Fruit fly (Drosophila melanogaster): ENCODE data around the gene PolD1.

Gene PolD1

DNA sequence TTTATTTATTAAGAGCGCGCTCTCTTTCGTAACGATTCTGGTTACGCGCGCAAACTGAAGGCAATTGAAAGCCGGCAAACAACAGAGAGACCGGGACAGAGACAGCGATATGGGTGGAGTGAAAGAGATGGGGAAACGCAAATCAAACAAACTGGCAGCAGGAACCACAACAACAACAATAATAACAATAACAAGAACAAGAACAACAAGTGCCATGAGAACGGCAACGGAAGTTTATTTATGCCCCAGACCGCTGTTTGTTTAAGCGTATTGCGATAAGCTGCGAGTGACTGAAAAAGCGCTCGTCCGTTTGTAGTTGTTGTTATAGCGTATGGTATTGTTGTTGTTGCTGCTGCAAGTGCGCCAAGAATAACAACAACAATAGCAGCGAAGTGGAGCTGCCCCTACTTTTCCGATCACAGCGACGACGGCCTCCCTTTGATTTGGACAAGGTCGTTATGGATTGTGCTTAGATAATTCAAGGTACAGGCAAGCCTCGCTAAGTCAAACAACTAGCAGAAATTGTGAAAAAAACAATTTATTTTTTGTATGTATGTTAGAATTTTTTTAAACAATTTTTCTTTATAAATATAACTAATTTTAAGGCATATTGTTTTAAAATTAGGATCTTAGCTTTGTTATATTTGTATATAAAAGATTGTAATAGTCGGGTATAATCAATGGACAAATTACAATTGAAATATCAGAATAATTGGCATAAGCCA lies 38.6 kb upstream of the PolD1 start (continued):
- peak; percentile 85 for TF ChIP-seq Xrp1 (GFP tag; IDR thresholded peaks at IDR 0.05)
- TF ChIP-seq CG9609 (GFP tag; optimal IDR thresholded peaks at IDR 0.05): peak; percentile 44
- TF ChIP-seq Dad (GFP tag; optimal IDR thresholded peaks at IDR 0.05): peak; percentile 32
- TF ChIP-seq hbn (GFP tag; IDR thresholded peaks at IDR 0.05; ENCODE audit: partially characterized antibody): no peak
- peak; percentile 61; the same call in 1 of the 2 replicates for TF ChIP-seq CG1024 (GFP tag; IDR thresholded peaks at IDR 0.05)
- TF ChIP-seq Oli (tag; optimal IDR thresholded peaks at IDR 0.05): no peak
- peak; percentile 80 for TF ChIP-seq CHES-1-like (GFP tag; optimal IDR thresholded peaks at IDR 0.05)
- TF ChIP-seq prd (optimal IDR thresholded peaks at IDR 0.05): no peak
- peak; percentile 27; the same call in 2 of the 3 replicates for TF ChIP-seq prd (GFP tag; IDR thresholded peaks at IDR 0.05)
- peak; percentile 27 for TF ChIP-seq disco-r (GFP tag; optimal IDR thresholded peaks at IDR 0.05)
- TF ChIP-seq PHDP (tag; optimal IDR thresholded peaks at IDR 0.05): peak; percentile 51
- TF ChIP-seq D (optimal IDR thresholded peaks at IDR 0.05): no peak
- peak; percentile 66 for TF ChIP-seq D (GFP tag; optimal IDR thresholded peaks at IDR 0.05)
- no peak for TF ChIP-seq abd-A (tag; optimal IDR thresholded peaks at IDR 0.05)
- no peak for TF ChIP-seq CG10462 (GFP tag; optimal IDR thresholded peaks at IDR 0.05)
- no peak for TF ChIP-seq CTCF (GFP tag; optimal IDR thresholded peaks at IDR 0.05)
- no peak for TF ChIP-seq Dll (GFP tag; IDR thresholded peaks at IDR 0.05; ENCODE audit: partially characterized antibody)
- peak; percentile 32; the same call in 1 of the 3 replicates for TF ChIP-seq CG14050 (GFP tag; IDR thresholded peaks at IDR 0.05)
- peak; percentile 0 for TF ChIP-seq CG12104 (GFP tag; optimal IDR thresholded peaks at IDR 0.05)
- TF ChIP-seq CG17361 (GFP tag; IDR thresholded peaks at IDR 0.05): peak; percentile 35; the same call in 1 of the 3 replicates
- peak; percentile 35; the same call in 1 of the 2 replicates for TF ChIP-seq ranshi (GFP tag; IDR thresholded peaks at IDR 0.05)
- no peak for TF ChIP-seq CG13624 (GFP tag; optimal IDR thresholded peaks at IDR 0.05)
- no peak for TF ChIP-seq CG31224 (GFP tag; IDR thresholded peaks at IDR 0.05)
- no peak for TF ChIP-seq crc (GFP tag; optimal IDR thresholded peaks at IDR 0.05)
- peak; percentile 41 for TF ChIP-seq sd (tag; optimal IDR thresholded peaks at IDR 0.05)
- TF ChIP-seq CG13287 (GFP tag; IDR thresholded peaks at IDR 0.05; ENCODE audit: partially characterized antibody): no peak
- TF ChIP-seq B-H1 (GFP tag; IDR thresholded peaks at IDR 0.05): peak; percentile 29; the same call in 1 of the 3 replicates
- TF ChIP-seq mirr (GFP tag; optimal IDR thresholded peaks at IDR 0.05): peak; percentile 80
- TF ChIP-seq CG17802 (tag; optimal IDR thresholded peaks at IDR 0.05): no peak
- peak; percentile 60 for TF ChIP-seq CG13424 (tag; optimal IDR thresholded peaks at IDR 0.05)
- peak; percentile 74 for TF ChIP-seq CG12236 (GFP tag; optimal IDR thresholded peaks at IDR 0.05)
- peak; percentile 58 for TF ChIP-seq Kr (GFP tag; optimal IDR thresholded peaks at IDR 0.05)
- peak; percentile 47 to 77 for TF ChIP-seq Pdp1 (GFP tag; optimal IDR thresholded peaks at IDR 0.05)
- peak; percentile 14; the same call in 1 of the 2 replicates for TF ChIP-seq CG32532 (GFP tag; IDR thresholded peaks at IDR 0.05)
- peak; percentile 28 for TF ChIP-seq dmrt99B (tag; optimal IDR thresholded peaks at IDR 0.05)
- TF ChIP-seq CG2678 (tag; optimal IDR thresholded peaks at IDR 0.05): peak; percentile 61
- TF ChIP-seq amos (GFP tag; IDR thresholded peaks at IDR 0.05; ENCODE audit: partially characterized antibody): no peak
- TF ChIP-seq Lpt (GFP tag; optimal IDR thresholded peaks at IDR 0.05): no peak
- TF ChIP-seq maf-S (GFP tag; optimal IDR thresholded peaks at IDR 0.05): peak; percentile 26
- TF ChIP-seq CG4854 (GFP tag; optimal IDR thresholded peaks at IDR 0.05): peak; percentile 38
- TF ChIP-seq CG1603 (tag; optimal IDR thresholded peaks at IDR 0.05): peak; percentile 77
- TF ChIP-seq da (GFP tag; optimal IDR thresholded peaks at IDR 0.05): peak; percentile 18
- TF ChIP-seq CG4820 (GFP tag; optimal IDR thresholded peaks at IDR 0.05): peak; percentile 38
- TF ChIP-seq ab (GFP tag; optimal IDR thresholded peaks at IDR 0.05): no peak
- TF ChIP-seq CG4424 (GFP tag; optimal IDR thresholded peaks at IDR 0.05): peak; percentile 42
- TF ChIP-seq Hr78 (GFP tag; optimal IDR thresholded peaks at IDR 0.05): no peak
- TF ChIP-seq CG4730 (GFP tag; IDR thresholded peaks at IDR 0.05): no peak; the same call in 1 of the 2 replicates
- peak; percentile 70 for TF ChIP-seq CrebB (tag; optimal IDR thresholded peaks at IDR 0.05)
- TF ChIP-seq lola (GFP tag; optimal IDR thresholded peaks at IDR 0.05): peak in 1 of 3 experiments; percentile 51
- TF ChIP-seq ap (GFP tag; IDR thresholded peaks at IDR 0.05): peak; percentile 44; the same call in 1 of the 2 replicates
